Worm (Caenorhabditis elegans) whole organism, late embryonic: Measurements from ENCODE around the gene tre-5.

Source experiments
- C08G9.2 ChIP-seq: sonication (generic microtip); optimal IDR thresholded peaks from 2 replicates; lab custom pipeline; 2016; ENCODE audit warnings: mild to moderate bottlenecking, missing genetic modification characterization, moderate library complexity, missing compliant biosample characterization
- C38D4.7 ChIP-seq: fragments of 200-800 bp; sonication (Bioruptor generic); optimal IDR thresholded peaks from 2 replicates; lab custom pipeline; 2018; ENCODE audit warnings: mild to moderate bottlenecking, missing genetic modification characterization, moderate library complexity, missing compliant biosample characterization
- F13H6.1 ChIP-seq: sonication (generic microtip); optimal IDR thresholded peaks from 2 replicates; lab custom pipeline; 2016; ENCODE audit warnings: missing genetic modification characterization, missing compliant biosample characterization
- K02D7.2 ChIP-seq: sonication (generic microtip); optimal IDR thresholded peaks from 2 replicates; lab custom pipeline; 2017; ENCODE audit warnings: mild to moderate bottlenecking, missing genetic modification characterization, missing compliant biosample characterization
- ceh-14 ChIP-seq: sonication (generic microtip); optimal IDR thresholded peaks from 2 replicates; lab custom pipeline; 2016; ENCODE audit warnings: missing genotype, missing genetic modification characterization, missing compliant biosample characterization
- ceh-18 ChIP-seq: sonication (generic microtip); optimal IDR thresholded peaks from 2 replicates; lab custom pipeline; 2016; ENCODE audit warnings: missing genetic modification characterization, missing compliant biosample characterization
- ceh-19 ChIP-seq: fragments of 200-800 bp; sonication (Bioruptor generic); optimal IDR thresholded peaks from 2 replicates; lab custom pipeline; 2018; ENCODE audit warnings: mild to moderate bottlenecking, missing genetic modification characterization, missing compliant biosample characterization
- ceh-22 ChIP-seq: sonication (generic microtip); optimal IDR thresholded peaks from 2 replicates; lab custom pipeline; 2017; ENCODE audit warnings: missing biosample characterization, missing genetic modification characterization
- ceh-24 ChIP-seq: sonication (generic microtip); optimal IDR thresholded peaks from 2 replicates; lab custom pipeline; 2016; ENCODE audit warnings: mild to moderate bottlenecking, missing genetic modification characterization, missing compliant biosample characterization
- ceh-30 ChIP-seq: fragments of 150-350 bp; optimal IDR thresholded peaks from 2 replicates; lab custom pipeline; 2014; ENCODE audit warnings: missing biosample characterization, missing genetic modification characterization
- ceh-31 ChIP-seq: sonication (generic microtip); optimal IDR thresholded peaks from 2 replicates; lab custom pipeline; 2016; ENCODE audit warnings: missing genetic modification characterization, missing compliant biosample characterization
- ceh-34 ChIP-seq: sonication (generic microtip); optimal IDR thresholded peaks from 2 replicates; lab custom pipeline; 2016; ENCODE audit warnings: mild to moderate bottlenecking, missing genetic modification characterization, missing compliant biosample characterization
- ceh-48 ChIP-seq: sonication (generic microtip); optimal IDR thresholded peaks from 2 replicates; lab custom pipeline; 2016; ENCODE audit warnings: missing genetic modification characterization, inconsistent platforms, missing compliant biosample characterization
- ceh-6 ChIP-seq: fragments of 200-800 bp; sonication (Bioruptor generic); optimal IDR thresholded peaks from 2 replicates; lab custom pipeline; 2018; ENCODE audit warnings: mild to moderate bottlenecking, missing genetic modification characterization, missing compliant biosample characterization
- dmd-4 ChIP-seq: sonication (generic microtip); optimal IDR thresholded peaks from 2 replicates; lab custom pipeline; 2016; ENCODE audit warnings: borderline replicate concordance, missing genetic modification characterization, missing compliant biosample characterization
- elt-2 ChIP-seq: sonication (generic microtip); optimal IDR thresholded peaks from 2 replicates; lab custom pipeline; 2016; ENCODE audit warnings: missing genetic modification reagents, missing genetic modification characterization, missing compliant biosample characterization
- ets-4 ChIP-seq: sonication (generic microtip); optimal IDR thresholded peaks from 2 replicates; lab custom pipeline; 2016; ENCODE audit warnings: missing genetic modification characterization, missing compliant biosample characterization
- eyg-1 ChIP-seq: sonication (generic microtip); optimal IDR thresholded peaks from 2 replicates; lab custom pipeline; 2016; ENCODE audit warnings: missing genotype, missing genetic modification characterization, missing compliant biosample characterization
- hlh-13 ChIP-seq: fragments of 200-800 bp; sonication (Bioruptor generic); optimal IDR thresholded peaks from 2 replicates; lab custom pipeline; 2018; ENCODE audit warnings: mild to moderate bottlenecking, missing genetic modification characterization, missing compliant biosample characterization
- hlh-30 ChIP-seq: sonication (generic microtip); optimal IDR thresholded peaks from 2 replicates; lab custom pipeline; 2017; ENCODE audit warnings: antibody characterized with exemption, missing genetic modification characterization, missing compliant biosample characterization; ENCODE audit not compliant: insufficient read depth
- hlh-6 ChIP-seq: sonication (generic microtip); optimal IDR thresholded peaks from 2 replicates; lab custom pipeline; 2016; ENCODE audit warnings: missing genotype, missing genetic modification characterization, missing compliant biosample characterization
- hlh-8 ChIP-seq: sonication (generic microtip); optimal IDR thresholded peaks from 2 replicates; lab custom pipeline; 2016; ENCODE audit warnings: missing genotype, missing genetic modification characterization, missing compliant biosample characterization
- lim-6 ChIP-seq: sonication (generic microtip); optimal IDR thresholded peaks from 2 replicates; lab custom pipeline; 2016; ENCODE audit warnings: missing genetic modification characterization, missing compliant biosample characterization
- lin-11 ChIP-seq: fragments of 200-800 bp; sonication (Bioruptor generic); optimal IDR thresholded peaks from 2 replicates; lab custom pipeline; 2018; ENCODE audit warnings: mild to moderate bottlenecking, missing genetic modification characterization, missing compliant biosample characterization
- madf-2 ChIP-seq: sonication (generic microtip); optimal IDR thresholded peaks from 2 replicates; lab custom pipeline; 2017; ENCODE audit warnings: missing genetic modification characterization, missing compliant biosample characterization
- nfya-1 ChIP-seq: sonication (generic microtip); optimal IDR thresholded peaks from 2 replicates; lab custom pipeline; 2017; ENCODE audit warnings: missing genetic modification characterization, mild to moderate bottlenecking, missing compliant biosample characterization, antibody characterized with exemption, moderate library complexity
- npax-4 ChIP-seq: sonication (generic microtip); optimal IDR thresholded peaks from 2 replicates; lab custom pipeline; 2016; ENCODE audit warnings: missing genetic modification characterization, missing compliant biosample characterization
- pha-2 ChIP-seq: sonication (generic microtip); optimal IDR thresholded peaks from 2 replicates; lab custom pipeline; 2017; ENCODE audit warnings: mild to moderate bottlenecking, missing genetic modification characterization, missing compliant biosample characterization
- pqm-1 ChIP-seq: sonication (generic microtip); optimal IDR thresholded peaks from 2 replicates; lab custom pipeline; 2016; ENCODE audit warnings: missing genetic modification characterization, missing compliant biosample characterization
- pros-1 ChIP-seq: fragments of 150-350 bp; optimal IDR thresholded peaks from 2 replicates; lab custom pipeline; 2014; ENCODE audit warnings: missing biosample characterization, missing genetic modification reagents, missing genetic modification characterization
- ref-2 ChIP-seq: sonication (generic microtip); optimal IDR thresholded peaks from 2 replicates; lab custom pipeline; 2016; ENCODE audit warnings: missing genetic modification characterization, missing compliant biosample characterization
- rnt-1 ChIP-seq: sonication (generic microtip); optimal IDR thresholded peaks from 2 replicates; lab custom pipeline; 2016; ENCODE audit warnings: missing genetic modification characterization, missing compliant biosample characterization
- sdc-2 ChIP-seq: sonication (generic microtip); optimal IDR thresholded peaks from 2 replicates; lab custom pipeline; 2016; ENCODE audit warnings: missing genotype, missing genetic modification characterization, missing compliant biosample characterization
- sox-2 ChIP-seq: fragments of 200-800 bp; sonication (Bioruptor generic); IDR thresholded peaks from 2 replicates; pipeline ENCODE4 v1.3.6; 2022; ENCODE audit warnings: missing genetic modification reagents, missing genetic modification characterization, missing compliant biosample characterization
- sox-4 ChIP-seq: sonication (generic microtip); optimal IDR thresholded peaks from 2 replicates; lab custom pipeline; 2017; ENCODE audit warnings: mild to moderate bottlenecking, missing genetic modification characterization, inconsistent platforms, missing compliant biosample characterization
- tbx-2 ChIP-seq: sonication (generic microtip); optimal IDR thresholded peaks from 2 replicates; lab custom pipeline; 2016; ENCODE audit warnings: missing genetic modification characterization, missing compliant biosample characterization
- unc-3 ChIP-seq, 2 experiments: fragments of 200-800 bp in 1 of 2; sonication (Bioruptor generic) in 1 of 2; sonication (generic microtip) in 1 of 2; conservative IDR thresholded peaks in 1 of 2; optimal IDR thresholded peaks in 1 of 2; 2 replicates each; pipeline versions ENCODE4 v1.3.6 to Lab custom; 2016 to 2022; ENCODE audit warnings: missing compliant biosample characterization in 2 of 2, missing genetic modification characterization in 2 of 2, missing genetic modification reagents in 1 of 2
- unc-42 ChIP-seq: sonication (generic microtip); optimal IDR thresholded peaks from 2 replicates; lab custom pipeline; 2016; ENCODE audit warnings: missing genotype, missing genetic modification characterization, missing compliant biosample characterization
- unc-55 ChIP-seq: sonication (generic microtip); optimal IDR thresholded peaks from 2 replicates; lab custom pipeline; 2017; ENCODE audit warnings: missing biosample characterization, missing genetic modification reagents, missing genetic modification characterization

Gene tre-5

DNA sequence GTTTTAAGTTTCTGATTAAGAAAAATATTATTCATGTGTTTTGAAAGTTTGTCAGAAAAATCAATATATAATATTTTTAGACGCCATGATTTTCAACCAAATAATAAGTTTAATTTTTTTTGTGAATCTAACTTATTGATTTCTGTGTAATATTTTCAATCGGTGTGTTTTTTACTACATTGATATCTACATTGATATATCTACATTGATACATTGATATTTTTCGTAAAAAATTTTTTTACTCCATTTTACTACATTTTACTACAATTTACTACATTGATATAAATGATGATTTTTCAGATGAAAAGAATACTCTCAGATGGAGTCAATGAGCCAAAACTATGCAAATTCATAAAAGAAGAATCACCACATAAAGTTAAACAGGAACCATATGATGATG is 35.9 kb downstream of the tre-5 start, which contains the start of gene gmeb-1:
TSS of gene gmeb-1 (plus strand) at position 301 of the 400 bp plus-strand sequence.
- no peak for TF ChIP-seq hlh-8 (tag; lab: Kevin White, UChicago)
- no peak for TF ChIP-seq sox-4 (tag; lab: Kevin White, UChicago)
- TF ChIP-seq ceh-31 (tag; lab: Kevin White, UChicago), result no peak

ce11 chrII:18787-19186 is 36.3 kb downstream of the tre-5 start:
- TF ChIP-seq pqm-1 (tag; lab: Kevin White, UChicago) (peak; percentile 10), ceh-48 (tag; lab: Kevin White, UChicago) (peak; percentile 44), K02D7.2 (tag; lab: Kevin White, UChicago) (no peak), nfya-1 (tag; lab: Kevin White, UChicago) (peak; percentile 5), unc-42 (tag; lab: Kevin White, UChicago) (peak; percentile 17), hlh-8 (tag; lab: Kevin White, UChicago) (no peak), pha-2 (tag; lab: Kevin White, UChicago) (no peak), hlh-30 (tag; lab: Kevin White, UChicago) (peak; percentile 87), sdc-2 (tag; lab: Kevin White, UChicago) (peak; percentile 29), npax-4 (tag; lab: Kevin White, UChicago) (no peak), unc-3 (GFP tag; conservative IDR thresholded peaks at IDR 0.05; lab: Robert Waterston, UW) (no peak), unc-3 (tag; optimal IDR thresholded peaks at IDR 0.05; lab: Kevin White, UChicago) (no peak), ref-2 (tag; lab: Kevin White, UChicago) (peak; percentile 68), hlh-13 (GFP tag; lab: Kevin White, UChicago) (no peak), ceh-31 (tag; lab: Kevin White, UChicago) (peak; percentile 74), F13H6.1 (no peak), dmd-4 (tag; lab: Kevin White, UChicago) (peak; percentile 29), ceh-22 (tag; lab: Kevin White, UChicago) (no peak), ceh-18 (peak; percentile 56), hlh-6 (no peak), sox-4 (tag; lab: Kevin White, UChicago) (peak; percentile 10), ceh-24 (tag; lab: Kevin White, UChicago) (no peak), lim-6 (tag; lab: Kevin White, UChicago) (no peak), ceh-19 (GFP tag; lab: Kevin White, UChicago) (peak; percentile 38), tbx-2 (tag; lab: Kevin White, UChicago) (peak; percentile 54), eyg-1 (tag; lab: Kevin White, UChicago) (no peak), madf-2 (peak; percentile 55), C08G9.2 (tag; lab: Kevin White, UChicago) (peak; percentile 36), sox-2 (no peak), ceh-30 (tag; lab: Kevin White, UChicago) (no peak), ceh-14 (tag; lab: Kevin White, UChicago) (peak; percentile 2), elt-2 (peak; percentile 28), ceh-6 (GFP tag; lab: Kevin White, UChicago) (peak; percentile 41), ceh-34 (tag; lab: Kevin White, UChicago) (peak; percentile 16), rnt-1 (peak; percentile 74), unc-55 (GFP tag; lab: Kevin White, UChicago) (peak; percentile 61), ets-4 (tag; lab: Kevin White, UChicago) (no peak)

ce11 chrII:12685-13084 is 42.4 kb downstream of the tre-5 start, which contains the start of gene best-3:
Gene best-3 (plus strand): TSS chrII:12985.
- TF ChIP-seq lin-11 (tag; lab: Kevin White, UChicago) (no peak), ceh-31 (tag; lab: Kevin White, UChicago) (no peak), K02D7.2 (tag; lab: Kevin White, UChicago) (no peak), ceh-34 (tag; lab: Kevin White, UChicago) (no peak), pros-1 (no peak), ceh-48 (tag; lab: Kevin White, UChicago) (no peak), C38D4.7 (GFP tag; lab: Kevin White, UChicago) (no peak)
